Worm (Caenorhabditis elegans) whole organism, L4/young adult: ENCODE results near the gene C47E12.12.

Experiments used
- dao-5 ChIP-seq: sonication (generic microtip); optimal IDR thresholded peaks from 2 replicates; lab custom pipeline; 2016; ENCODE audit warnings: missing genotype, missing genetic modification characterization, moderate library complexity, missing compliant biosample characterization
- him-1 ChIP-seq: sonication (generic microtip); optimal IDR thresholded peaks from 2 replicates; lab custom pipeline; 2016; ENCODE audit warnings: missing genotype, missing genetic modification reagents, missing genetic modification characterization, missing compliant biosample characterization

- TF ChIP-seq him-1 (tag; lab: Kevin White, UChicago) (no peak), dao-5 (tag; lab: Kevin White, UChicago) (no peak)
Observed at ce11 chrIV:10006792-10007191, 34.3 kb upstream of the C47E12.12 start, which contains the start of gene C47E12.13.
